Worm (Caenorhabditis elegans) whole organism, young adult: ENCODE data around the gene clp-4.

Experiments
- B0336.3 ChIP-seq: fragments of 200-800 bp; sonication (Bioruptor generic); IDR thresholded peaks from 2 replicates; pipeline ENCODE4 v1.3.6; 2022; ENCODE audit warnings: missing genetic modification characterization, missing compliant biosample characterization
- C06A6.2 ChIP-seq: fragments of 200-800 bp; sonication (Bioruptor generic); conservative IDR thresholded peaks from 2 replicates; pipeline ENCODE4 v1.3.6; 2022; ENCODE audit warnings: missing genetic modification characterization, missing compliant biosample characterization
- T07F8.4 ChIP-seq: sonication (generic microtip); optimal IDR thresholded peaks from 2 replicates; lab custom pipeline; 2016; ENCODE audit warnings: mild to moderate bottlenecking, missing genetic modification characterization, moderate library complexity, missing compliant biosample characterization
- Y53G8AR.9 ChIP-seq: fragments of 200-800 bp; sonication (Bioruptor generic); conservative IDR thresholded peaks from 2 replicates; pipeline ENCODE4 v1.3.6; 2022; ENCODE audit warnings: missing genetic modification reagents, missing genetic modification characterization, missing compliant biosample characterization
- akir-1 ChIP-seq: fragments of 200-800 bp; sonication (Bioruptor generic); optimal IDR thresholded peaks from 2 replicates; lab custom pipeline; 2018; ENCODE audit warnings: mild to moderate bottlenecking, missing genetic modification characterization, moderate library complexity, missing compliant biosample characterization
- ama-1 ChIP-seq, 3 experiments: fragments of 150-350 bp in 1 of 3; sonication (generic microtip) in 2 of 3; optimal IDR thresholded peaks; 2 replicates each; lab custom pipeline; 2014 to 2018; ENCODE audit warnings: missing biosample characterization in 2 of 3, missing genetic modification characterization in 2 of 3, missing genetic modification reagents in 2 of 3
- cebp-2 ChIP-seq: fragments of 200-800 bp; sonication (Bioruptor generic); IDR thresholded peaks from 2 replicates; pipeline ENCODE4 v1.3.6; 2022; ENCODE audit warnings: missing genetic modification characterization, missing compliant biosample characterization
- chd-7 ChIP-seq: sonication (generic microtip); optimal IDR thresholded peaks from 2 replicates; lab custom pipeline; 2016; ENCODE audit warnings: mild to moderate bottlenecking, missing genetic modification characterization, moderate library complexity, missing compliant biosample characterization
- dpff-1 ChIP-seq: sonication (generic microtip); optimal IDR thresholded peaks from 2 replicates; lab custom pipeline; 2017; ENCODE audit warnings: mild to moderate bottlenecking, missing genetic modification characterization, missing compliant biosample characterization
- egl-44 ChIP-seq: fragments of 200-800 bp; sonication (Bioruptor generic); IDR thresholded peaks from 2 replicates; pipeline ENCODE4 v1.3.6; 2022; ENCODE audit warnings: missing genetic modification reagents, missing genetic modification characterization, missing compliant biosample characterization
- ekl-4 ChIP-seq: fragments of 200-800 bp; sonication (Bioruptor generic); IDR thresholded peaks from 2 replicates; pipeline ENCODE4 v1.3.6; 2022; ENCODE audit warnings: missing genetic modification reagents, missing genetic modification characterization, missing compliant biosample characterization
- gei-17 ChIP-seq: fragments of 200-800 bp; sonication (Bioruptor generic); optimal IDR thresholded peaks from 2 replicates; lab custom pipeline; 2018; ENCODE audit warnings: mild to moderate bottlenecking, missing genetic modification characterization, missing compliant biosample characterization
- hmg-1.2 ChIP-seq: fragments of 200-800 bp; sonication (Bioruptor generic); IDR thresholded peaks from 2 replicates; pipeline ENCODE4 v1.3.6; 2022; ENCODE audit warnings: missing genetic modification reagents, missing genetic modification characterization, missing compliant biosample characterization
- let-526 ChIP-seq: fragments of 200-800 bp; sonication (Bioruptor generic); IDR thresholded peaks from 2 replicates; pipeline ENCODE4 v1.3.6; 2022; ENCODE audit warnings: missing genetic modification reagents, missing genetic modification characterization, missing compliant biosample characterization
- lin-40 ChIP-seq: sonication (generic microtip); optimal IDR thresholded peaks from 2 replicates; lab custom pipeline; 2016; ENCODE audit warnings: missing genetic modification characterization, mild to moderate bottlenecking, missing compliant biosample characterization, missing genotype, missing genetic modification reagents
- lin-54 ChIP-seq: fragments of 200-800 bp; sonication (Bioruptor generic); optimal IDR thresholded peaks from 2 replicates; lab custom pipeline; 2018; ENCODE audit warnings: mild to moderate bottlenecking, missing genetic modification characterization, missing compliant biosample characterization
- lsy-27 ChIP-seq: sonication (generic microtip); optimal IDR thresholded peaks from 2 replicates; lab custom pipeline; 2017; ENCODE audit warnings: missing genetic modification characterization, mild to moderate bottlenecking, missing compliant biosample characterization, antibody characterized with exemption, missing genotype, borderline replicate concordance; ENCODE audit not compliant: insufficient read depth
- mes-4 ChIP-seq: sonication (generic microtip); optimal IDR thresholded peaks from 2 replicates; lab custom pipeline; 2016; ENCODE audit warnings: missing genotype, missing genetic modification characterization, missing compliant biosample characterization
- nhr-80 ChIP-seq: sonication (generic microtip); optimal IDR thresholded peaks from 2 replicates; lab custom pipeline; 2016; ENCODE audit warnings: missing genetic modification characterization, missing compliant biosample characterization
- nhr-90 ChIP-seq: sonication (generic microtip); optimal IDR thresholded peaks from 2 replicates; lab custom pipeline; 2016; ENCODE audit warnings: missing genotype, mild to moderate bottlenecking, missing genetic modification characterization, missing compliant biosample characterization
- rec-8 ChIP-seq, 2 experiments: sonication (generic microtip); optimal IDR thresholded peaks; 2 replicates each; lab custom pipeline; 2016; ENCODE audit warnings: mild to moderate bottlenecking in 2 of 2, missing genetic modification characterization in 2 of 2, missing genetic modification reagents in 2 of 2, missing genotype in 2 of 2, missing biosample characterization in 1 of 2, missing compliant biosample characterization in 1 of 2, moderate library complexity in 1 of 2
- snpc-1.3 ChIP-seq: sonication (generic microtip); optimal IDR thresholded peaks from 2 replicates; lab custom pipeline; 2017; ENCODE audit warnings: missing genetic modification characterization, mild to moderate bottlenecking, missing compliant biosample characterization, antibody characterized with exemption, moderate library complexity, missing genotype, missing genetic modification reagents; ENCODE audit not compliant: insufficient read depth
- snpc-4 ChIP-seq, 5 experiments: fragments of 150-350 bp in 1 of 5; sonication (generic microtip) in 4 of 5; optimal IDR thresholded peaks; 2 replicates each; lab custom pipeline; 2014 to 2018; ENCODE audit warnings: missing genetic modification characterization in 5 of 5, missing biosample characterization in 3 of 5, antibody characterized with exemption in 2 of 5, mild to moderate bottlenecking in 2 of 5, missing compliant biosample characterization in 2 of 5, missing genotype in 2 of 5, moderate library complexity in 2 of 5, missing genetic modification reagents in 1 of 5
- sptf-2 ChIP-seq: fragments of 200-800 bp; sonication (Bioruptor generic); optimal IDR thresholded peaks from 2 replicates; lab custom pipeline; 2018; ENCODE audit warnings: mild to moderate bottlenecking, missing genetic modification characterization, missing compliant biosample characterization
- tbp1 ChIP-seq: fragments of 200-800 bp; sonication (Bioruptor generic); optimal IDR thresholded peaks from 2 replicates; lab custom pipeline; 2018; ENCODE audit warnings: mild to moderate bottlenecking, missing genetic modification characterization, missing compliant biosample characterization
- zfh-2 ChIP-seq: fragments of 200-800 bp; sonication (Bioruptor generic); conservative IDR thresholded peaks from 2 replicates; pipeline ENCODE4 v1.3.6; 2022; ENCODE audit warnings: missing genetic modification reagents, missing genetic modification characterization, missing compliant biosample characterization

clp-4 gene

ce11 chrIII:1763222-1763621, 54.9 kb downstream of the clp-4 start, which contains the start of gene cnc-6 (continued):
- TF ChIP-seq T07F8.4 (tag; lab: Kevin White, UChicago) = no peak
- TF ChIP-seq ekl-4 (GFP tag; lab: Robert Waterston, UW) = no peak
- TF ChIP-seq let-526 (GFP tag; lab: Robert Waterston, UW) = no peak
- TF ChIP-seq nhr-90 (tag; lab: Kevin White, UChicago) = no peak

- TF ChIP-seq rec-8 (tag; optimal IDR thresholded peaks at IDR 0.05; lab: Kevin White, UChicago) = no peak
- no peak for TF ChIP-seq cebp-2 (GFP tag; lab: Robert Waterston, UW)
- TF ChIP-seq akir-1 (GFP tag; lab: Kevin White, UChicago) = no peak
- no peak for TF ChIP-seq zfh-2 (GFP tag; lab: Robert Waterston, UW)
- TF ChIP-seq C06A6.2 (GFP tag; lab: Robert Waterston, UW) = no peak
- no peak for TF ChIP-seq lsy-27 (tag; lab: Kevin White, UChicago)
- TF ChIP-seq sptf-2 (GFP tag; lab: Kevin White, UChicago) = no peak
- no peak for TF ChIP-seq Y53G8AR.9
- no peak for TF ChIP-seq snpc-4 (GFP tag; optimal IDR thresholded peaks at IDR 0.05; lab: Kevin White, UChicago)
- TF ChIP-seq snpc-4 (tag; optimal IDR thresholded peaks at IDR 0.05; lab: Kevin White, UChicago) = no peak
- TF ChIP-seq lin-54 (GFP tag; lab: Kevin White, UChicago) = no peak
- TF ChIP-seq ama-1 (optimal IDR thresholded peaks at IDR 0.05; lab: Kevin White, UChicago) = no peak
- TF ChIP-seq ama-1 (GFP tag; optimal IDR thresholded peaks at IDR 0.05; lab: Kevin White, UChicago) = no peak
These were observed 59.5 kb downstream of the clp-4 start, which contains the start of gene Y46E12A.2 for ce11 chrIII:1758632-1759031. Gene Y46E12A.2 (plus strand): TSS chrIII:1758932.

ce11 chrIII:1758151-1758550, 60.0 kb downstream of the clp-4 start, which contains the start of gene Y46E12A.5:
Gene Y46E12A.5 (minus strand): TSS chrIII:1758251.
- TF ChIP-seq mes-4 (tag; lab: Kevin White, UChicago) (no peak), akir-1 (GFP tag; lab: Kevin White, UChicago) (no peak), zfh-2 (GFP tag; lab: Robert Waterston, UW) (no peak), hmg-1.2 (GFP tag; lab: Robert Waterston, UW) (no peak), nhr-80 (no peak), dpff-1 (tag; lab: Kevin White, UChicago) (no peak), gei-17 (GFP tag; lab: Kevin White, UChicago) (no peak), lin-40 (tag; lab: Kevin White, UChicago) (no peak), lsy-27 (tag; lab: Kevin White, UChicago) (no peak), tbp1 (no peak), chd-7 (tag; lab: Kevin White, UChicago) (no peak), egl-44 (GFP tag; lab: Robert Waterston, UW) (no peak), B0336.3 (no peak), snpc-1.3 (tag; lab: Kevin White, UChicago) (no peak), lin-54 (GFP tag; lab: Kevin White, UChicago) (no peak), cebp-2 (GFP tag; lab: Robert Waterston, UW) (no peak)
